Fruit fly (Drosophila melanogaster) whole organism, embryonic: Measurements from ENCODE around the gene nAChRalpha5.

Source experiments
- Antp ChIP-seq: fragments of 200-800 bp; sonication (Bioruptor generic); optimal IDR thresholded peaks from 3 replicates; lab custom pipeline; 2016; ENCODE audit warnings: missing biosample characterization, missing genetic modification characterization
- BEAF-32 ChIP-seq: fragments of 200-800 bp; sonication (Bioruptor generic); optimal IDR thresholded peaks from 3 replicates; lab custom pipeline; 2017; ENCODE audit warnings: missing biosample characterization, missing genetic modification characterization, mild to moderate bottlenecking, moderate library complexity, missing genetic modification reagents
- CG10321 ChIP-seq: fragments of 200-800 bp; sonication (Bioruptor generic); IDR thresholded peaks from 2 replicates; pipeline ENCODE4 v1.3.6; 2022; ENCODE audit warnings: missing biosample characterization, missing genetic modification characterization
- CG10979 ChIP-seq: fragments of 200-800 bp; sonication (Bioruptor generic); optimal IDR thresholded peaks from 2 replicates; lab custom pipeline; 2018; ENCODE audit warnings: missing biosample characterization, mild to moderate bottlenecking, missing genetic modification characterization, moderate library complexity
- CG11560 ChIP-seq: fragments of 200-800 bp; sonication (Bioruptor generic); IDR thresholded peaks from 3 replicates; pipeline ENCODE4 v1.3.6; 2022; ENCODE audit warnings: missing biosample characterization, missing genetic modification characterization
- CG12299 ChIP-seq: fragments of 200-800 bp; sonication (Bioruptor generic); optimal IDR thresholded peaks from 2 replicates; lab custom pipeline; 2018; ENCODE audit warnings: missing biosample characterization, mild to moderate bottlenecking, missing genetic modification characterization
- CG12942 ChIP-seq: fragments of 200-800 bp; sonication (Bioruptor generic); optimal IDR thresholded peaks from 3 replicates; lab custom pipeline; 2016; ENCODE audit warnings: missing biosample characterization, missing genetic modification characterization
- CG13287 ChIP-seq: fragments of 200-800 bp; sonication (Bioruptor generic); IDR thresholded peaks from 2 replicates; pipeline ENCODE4 v1.3.6; 2022; ENCODE audit warnings: missing biosample characterization, missing genetic modification characterization; ENCODE audit not compliant: partially characterized antibody
- CG13894 ChIP-seq: fragments of 200-800 bp; sonication (Bioruptor generic); optimal IDR thresholded peaks from 3 replicates; lab custom pipeline; 2018; ENCODE audit warnings: missing biosample characterization, mild to moderate bottlenecking, missing genetic modification characterization, moderate library complexity
- CG15696 ChIP-seq: fragments of 200-800 bp; sonication (Bioruptor generic); optimal IDR thresholded peaks from 2 replicates; lab custom pipeline; 2019; ENCODE audit warnings: missing biosample characterization, mild to moderate bottlenecking, missing genetic modification characterization, moderate library complexity
- CG16779 ChIP-seq: fragments of 200-800 bp; sonication (Bioruptor generic); IDR thresholded peaks from 2 replicates; pipeline ENCODE4 v1.3.6; 2022; ENCODE audit warnings: missing biosample characterization, missing genetic modification characterization
- CG17328 ChIP-seq: fragments of 200-800 bp; sonication (Bioruptor generic); IDR thresholded peaks from 2 replicates; pipeline ENCODE4 v1.3.6; 2022; ENCODE audit warnings: missing biosample characterization, missing genetic modification characterization
- CG17802 ChIP-seq: fragments of 200-800 bp; sonication (Bioruptor generic); optimal IDR thresholded peaks from 2 replicates; lab custom pipeline; 2018; ENCODE audit warnings: missing biosample characterization, mild to moderate bottlenecking, missing genetic modification characterization, moderate library complexity
- CG30403 ChIP-seq: fragments of 200-800 bp; sonication (Bioruptor generic); optimal IDR thresholded peaks from 3 replicates; lab custom pipeline; 2016; ENCODE audit warnings: missing biosample characterization, missing genetic modification characterization
- CG32532 ChIP-seq: fragments of 200-800 bp; sonication (Bioruptor generic); IDR thresholded peaks from 2 replicates; pipeline ENCODE4 v1.3.6; 2022; ENCODE audit warnings: missing biosample characterization, missing genetic modification characterization
- CG3407 ChIP-seq: fragments of 200-800 bp; sonication (Bioruptor generic); optimal IDR thresholded peaks from 2 replicates; lab custom pipeline; 2018; ENCODE audit warnings: missing biosample characterization, mild to moderate bottlenecking, missing genetic modification characterization
- CG4328 ChIP-seq: fragments of 200-800 bp; sonication (Bioruptor generic); optimal IDR thresholded peaks from 3 replicates; lab custom pipeline; 2017; ENCODE audit warnings: missing biosample characterization, missing genetic modification reagents, missing genetic modification characterization
- CG4854 ChIP-seq: fragments of 200-800 bp; sonication (Bioruptor generic); optimal IDR thresholded peaks from 2 replicates; lab custom pipeline; 2016; ENCODE audit warnings: missing biosample characterization, missing genetic modification characterization, inconsistent platforms
- CG6654 ChIP-seq: fragments of 200-800 bp; sonication (Bioruptor generic); optimal IDR thresholded peaks from 2 replicates; lab custom pipeline; 2017; ENCODE audit warnings: missing biosample characterization, mild to moderate bottlenecking, missing genetic modification characterization
- CG7556 ChIP-seq: fragments of 200-800 bp; sonication (Bioruptor generic); optimal IDR thresholded peaks from 2 replicates; lab custom pipeline; 2017; ENCODE audit warnings: missing biosample characterization, mild to moderate bottlenecking, missing genetic modification characterization
- Dad ChIP-seq: fragments of 200-800 bp; sonication (Bioruptor generic); optimal IDR thresholded peaks from 3 replicates; lab custom pipeline; 2016; ENCODE audit warnings: missing biosample characterization, missing genetic modification characterization
- Dip3 ChIP-seq: fragments of 200-800 bp; sonication (Bioruptor generic); optimal IDR thresholded peaks from 3 replicates; lab custom pipeline; 2016; ENCODE audit warnings: missing biosample characterization, missing genetic modification characterization
- Dll ChIP-seq: fragments of 200-800 bp; sonication (Bioruptor generic); IDR thresholded peaks from 4 replicates; pipeline ENCODE4 v1.3.6; 2022; ENCODE audit warnings: missing biosample characterization, missing genetic modification characterization; ENCODE audit not compliant: partially characterized antibody
- Eip74EF ChIP-seq, 2 experiments: fragments of 200-800 bp in 1 of 2; fragments of >200 bp in 1 of 2; sonication (Bioruptor generic) in 1 of 2; optimal IDR thresholded peaks; 2 replicates each; lab custom pipeline; 2017 to 2019; ENCODE audit warnings: missing biosample characterization in 2 of 2, missing genetic modification characterization in 2 of 2, mild to moderate bottlenecking in 1 of 2, moderate library complexity in 1 of 2
- Ets65A ChIP-seq: fragments of 200-800 bp; sonication (Bioruptor generic); peaks from one replicate; lab custom pipeline; 2016; ENCODE audit warnings: missing biosample characterization, missing genetic modification characterization
- Hr78 ChIP-seq, 2 experiments: fragments of 200-800 bp in 1 of 2; fragments of >200 bp in 1 of 2; sonication (Bioruptor generic) in 1 of 2; optimal IDR thresholded peaks; 2 replicates each; lab custom pipeline; 2017 to 2019; ENCODE audit warnings: missing biosample characterization in 2 of 2, missing genetic modification characterization in 2 of 2, mild to moderate bottlenecking in 1 of 2, moderate library complexity in 1 of 2
- NFAT ChIP-seq: fragments of 200-800 bp; sonication (Bioruptor generic); IDR thresholded peaks from 2 replicates; pipeline ENCODE4 v1.3.6; 2022; ENCODE audit warnings: missing biosample characterization, missing genetic modification characterization
- Nf-YB ChIP-seq: fragments of 200-800 bp; sonication (Bioruptor generic); optimal IDR thresholded peaks from 3 replicates; lab custom pipeline; 2019; ENCODE audit warnings: missing biosample characterization, mild to moderate bottlenecking, missing genetic modification characterization, moderate library complexity
- Oaz ChIP-seq: fragments of 200-800 bp; sonication (Bioruptor generic); IDR thresholded peaks from 2 replicates; pipeline ENCODE4 v1.3.6; 2022; ENCODE audit warnings: missing biosample characterization, missing genetic modification characterization
- Ravus ChIP-seq: fragments of 200-800 bp; sonication (Bioruptor generic); IDR thresholded peaks from 2 replicates; pipeline ENCODE4 v1.3.6; 2022; ENCODE audit warnings: missing biosample characterization, missing genetic modification characterization
- Xbp1 ChIP-seq: fragments of 200-800 bp; sonication (Bioruptor generic); optimal IDR thresholded peaks from 3 replicates; lab custom pipeline; 2016; ENCODE audit warnings: missing biosample characterization, mild to moderate bottlenecking, missing genetic modification characterization
- al ChIP-seq: fragments of 200-800 bp; sonication (Bioruptor generic); IDR thresholded peaks from 2 replicates; pipeline ENCODE4 v1.3.6; 2022; ENCODE audit warnings: missing biosample characterization, missing genetic modification characterization
- ato ChIP-seq: fragments of 200-800 bp; sonication (Bioruptor generic); IDR thresholded peaks from 2 replicates; pipeline ENCODE4 v1.3.6; 2022; ENCODE audit warnings: missing biosample characterization, missing genetic modification characterization; ENCODE audit not compliant: partially characterized antibody
- caup ChIP-seq: fragments of 200-800 bp; sonication (Bioruptor generic); optimal IDR thresholded peaks from 3 replicates; lab custom pipeline; 2017; ENCODE audit warnings: missing biosample characterization, mild to moderate bottlenecking, missing genetic modification characterization, moderate library complexity; ENCODE audit not compliant: severe bottlenecking
- cg ChIP-seq: fragments of 200-800 bp; sonication (Bioruptor generic); optimal IDR thresholded peaks from 3 replicates; lab custom pipeline; 2019; ENCODE audit warnings: missing biosample characterization, mild to moderate bottlenecking, missing genetic modification characterization, moderate library complexity
- chinmo ChIP-seq: fragments of 200-800 bp; sonication (Bioruptor generic); IDR thresholded peaks from 4 replicates; pipeline ENCODE4 v1.3.6; 2022; ENCODE audit warnings: missing biosample characterization, missing genetic modification characterization; ENCODE audit not compliant: partially characterized antibody
- dysf ChIP-seq: fragments of 200-800 bp; sonication (Bioruptor generic); IDR thresholded peaks from 3 replicates; pipeline ENCODE4 v1.3.6; 2022; ENCODE audit warnings: missing biosample characterization, missing genetic modification characterization
- exex ChIP-seq: fragments of 200-800 bp; sonication (Bioruptor generic); optimal IDR thresholded peaks from 4 replicates; lab custom pipeline; 2018; ENCODE audit warnings: missing biosample characterization, mild to moderate bottlenecking, missing genetic modification characterization, moderate library complexity
- gt ChIP-seq: fragments of 200-800 bp; sonication (Bioruptor generic); IDR thresholded peaks from 2 replicates; pipeline ENCODE4 v1.3.6; 2022; ENCODE audit warnings: missing biosample characterization, missing genetic modification characterization
- inv ChIP-seq: fragments of 200-800 bp; sonication (Bioruptor generic); IDR thresholded peaks from 2 replicates; pipeline ENCODE4 v1.3.6; 2022; ENCODE audit warnings: missing biosample characterization, missing genetic modification characterization; ENCODE audit not compliant: partially characterized antibody
- nerfin-2 ChIP-seq: fragments of 200-800 bp; sonication (Bioruptor generic); IDR thresholded peaks from 2 replicates; pipeline ENCODE4 v1.3.6; 2022; ENCODE audit warnings: missing biosample characterization, missing genetic modification characterization; ENCODE audit not compliant: partially characterized antibody
- phol ChIP-seq: fragments of 200-800 bp; sonication (Bioruptor generic); optimal IDR thresholded peaks from 3 replicates; lab custom pipeline; 2018; ENCODE audit warnings: missing biosample characterization, mild to moderate bottlenecking, missing genetic modification characterization, moderate library complexity
- pnt ChIP-seq: fragments of 200-800 bp; sonication (Bioruptor generic); optimal IDR thresholded peaks from 3 replicates; lab custom pipeline; 2016; ENCODE audit warnings: missing biosample characterization, missing genetic modification characterization
- rib ChIP-seq: fragments of 200-800 bp; sonication (Bioruptor generic); IDR thresholded peaks from 2 replicates; pipeline ENCODE4 v1.3.6; 2022; ENCODE audit warnings: missing biosample characterization, missing genetic modification characterization
- run ChIP-seq: fragments of 200-800 bp; sonication (Bioruptor generic); optimal IDR thresholded peaks from 3 replicates; lab custom pipeline; 2018; ENCODE audit warnings: missing biosample characterization, mild to moderate bottlenecking, missing genetic modification characterization
- salm ChIP-seq: fragments of 200-800 bp; sonication (Bioruptor generic); optimal IDR thresholded peaks from 2 replicates; lab custom pipeline; 2018; ENCODE audit warnings: missing biosample characterization, mild to moderate bottlenecking, missing genetic modification characterization
- seq ChIP-seq: fragments of 200-800 bp; sonication (Bioruptor generic); IDR thresholded peaks from 2 replicates; pipeline ENCODE4 v1.3.6; 2022; ENCODE audit warnings: missing biosample characterization, missing genetic modification characterization
- toy ChIP-seq: fragments of 200-800 bp; sonication (Bioruptor generic); IDR thresholded peaks from 2 replicates; pipeline ENCODE4 v1.3.6; 2022; ENCODE audit warnings: missing biosample characterization, missing genetic modification characterization
- wdn ChIP-seq: fragments of 200-800 bp; sonication (Bioruptor generic); IDR thresholded peaks from 2 replicates; pipeline ENCODE4 v1.3.6; 2022; ENCODE audit warnings: missing biosample characterization, missing genetic modification characterization
- zen2 ChIP-seq: fragments of 200-800 bp; sonication (Bioruptor generic); IDR thresholded peaks from 3 replicates; pipeline ENCODE4 v1.3.6; 2022; ENCODE audit warnings: missing biosample characterization, missing genetic modification characterization; ENCODE audit not compliant: partially characterized antibody

nAChRalpha5 gene

DNA sequence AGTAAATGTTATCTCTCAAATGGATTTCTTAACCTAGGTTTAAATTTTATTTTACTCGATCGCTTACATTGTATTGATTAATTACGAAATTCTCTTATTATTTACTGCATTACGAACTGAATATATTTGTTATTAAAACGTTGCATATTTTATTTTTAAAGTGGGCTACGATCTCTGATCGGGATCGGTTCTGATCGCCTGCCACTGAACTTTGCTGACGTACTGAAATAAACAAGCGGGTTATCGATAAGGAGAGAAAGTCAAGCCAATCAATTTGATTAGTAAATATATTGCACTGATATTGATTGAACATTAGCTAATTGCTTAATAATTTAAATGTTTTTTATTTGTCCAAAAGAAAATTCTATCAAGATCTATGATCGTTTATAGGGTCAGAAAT lies 10.7 kb upstream of the nAChRalpha5 start:
- TF ChIP-seq CG17328 (GFP tag; lab: Robert Waterston, UW) = no peak
- no peak for TF ChIP-seq CG4328
- TF ChIP-seq CG11560 (tag; lab: Robert Waterston, UW) = no peak
- TF ChIP-seq CG15696 (tag; lab: Kevin White, UChicago) = no peak
- TF ChIP-seq Ravus (GFP tag; lab: Robert Waterston, UW) = no peak
- no peak for TF ChIP-seq Eip74EF (GFP tag; optimal IDR thresholded peaks at IDR 0.05; lab: Kevin White, UChicago)
- no peak for TF ChIP-seq exex (tag; lab: Kevin White, UChicago)
- no peak for TF ChIP-seq cg
- no peak for TF ChIP-seq CG3407 (GFP tag; lab: Kevin White, UChicago)
- TF ChIP-seq Xbp1 (GFP tag; lab: Kevin White, UChicago) = no peak
- no peak for TF ChIP-seq BEAF-32
- TF ChIP-seq Dip3 (GFP tag; lab: Kevin White, UChicago) = no peak
- no peak for TF ChIP-seq CG13894 (tag; lab: Kevin White, UChicago)
- TF ChIP-seq, all 482 proteins: peak for 0

DNA sequence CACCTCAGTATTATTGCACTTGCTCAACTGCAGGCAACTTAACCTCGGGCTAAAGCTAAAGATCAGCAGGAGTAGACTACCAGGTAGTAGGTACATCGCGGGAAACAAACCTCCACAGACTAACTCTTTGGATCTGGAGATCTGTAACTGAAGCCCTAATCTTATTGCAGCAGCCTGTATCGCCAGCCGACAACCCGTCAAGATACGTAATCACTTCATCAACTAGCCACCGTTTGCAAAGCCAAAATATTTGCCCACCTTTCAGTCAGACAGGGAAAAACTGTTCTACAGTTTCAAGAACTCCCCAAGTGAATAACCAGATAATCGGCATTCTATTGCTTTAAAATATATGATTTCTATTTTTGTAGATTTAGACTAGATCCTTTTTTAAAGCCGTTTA lies 8.5 kb upstream of the nAChRalpha5 start, which contains the start of gene CG18095:
TSS of gene CG18095 (minus strand) at position 101 of the 400 bp plus-strand sequence.
- TF ChIP-seq ato (GFP tag; lab: Robert Waterston, UW) (no peak), NFAT (no peak), CG4854 (no peak), Nf-YB (GFP tag; lab: Kevin White, UChicago) (no peak), seq (GFP tag; lab: Robert Waterston, UW) (no peak), caup (no peak), run (tag; lab: Kevin White, UChicago) (no peak), Hr78 (GFP tag; optimal IDR thresholded peaks at IDR 0.05; lab: Kevin White, UChicago) (no peak), nerfin-2 (GFP tag; lab: Robert Waterston, UW) (no peak), salm (no peak), CG6654 (GFP tag; lab: Kevin White, UChicago) (no peak), phol (tag; lab: Kevin White, UChicago) (no peak), CG17802 (tag; lab: Kevin White, UChicago) (no peak), Dll (GFP tag; lab: Robert Waterston, UW) (no peak), CG12299 (no peak), toy (no peak), rib (GFP tag; lab: Robert Waterston, UW) (no peak), pnt (GFP tag; lab: Kevin White, UChicago) (no peak), CG10321 (no peak)

DNA sequence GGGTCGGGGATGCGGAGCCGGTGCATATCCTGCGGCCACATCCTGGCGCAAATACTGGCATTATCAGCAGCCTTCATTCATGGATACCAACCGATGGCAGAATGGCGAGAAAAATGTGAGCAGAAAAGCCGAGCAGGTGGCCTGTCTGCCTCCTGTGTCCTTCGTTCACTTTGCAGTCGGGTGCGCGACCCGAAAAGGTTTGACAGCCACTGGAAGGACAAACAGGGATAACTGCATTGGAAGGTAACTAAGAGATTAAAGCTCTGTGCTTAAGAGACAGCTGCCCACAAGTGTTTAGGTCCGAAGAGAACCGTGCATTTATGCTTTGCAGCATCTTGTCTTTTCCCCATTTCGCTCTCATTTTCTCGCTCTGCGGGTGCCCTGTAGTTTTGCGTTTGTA lies 1.3 kb upstream of the nAChRalpha5 start:
- TF ChIP-seq CG16779 (0 out of 2 replicates have a peak, but pooled peaks have one; percentile 58), CG13287 (GFP tag; lab: Robert Waterston, UW) (no peak), CG10979 (no peak), CG30403 (GFP tag; lab: Kevin White, UChicago) (no peak), gt (GFP tag; lab: Robert Waterston, UW) (no peak), CG12942 (GFP tag; lab: Kevin White, UChicago) (no peak), CG32532 (GFP tag; lab: Robert Waterston, UW) (no peak), CG7556 (GFP tag; lab: Kevin White, UChicago) (no peak), chinmo (GFP tag; lab: Robert Waterston, UW) (0 out of 4 replicates have a peak, but pooled peaks have one; percentile 66), al (GFP tag; lab: Robert Waterston, UW) (no peak), inv (GFP tag; lab: Robert Waterston, UW) (no peak), Oaz (GFP tag; lab: Robert Waterston, UW) (no peak), Ets65A (peak; percentile 83), Dad (GFP tag; lab: Kevin White, UChicago) (no peak), dysf (GFP tag; lab: Robert Waterston, UW) (no peak), wdn (GFP tag; lab: Robert Waterston, UW) (no peak), Antp (GFP tag; lab: Kevin White, UChicago) (no peak), zen2 (GFP tag; lab: Robert Waterston, UW) (0 out of 3 replicates have a peak, but pooled peaks have one; percentile 30)
